Worm (Caenorhabditis elegans): ENCODE data around the gene Y22D7AL.6.

The Y22D7AL.6 gene

DNA sequence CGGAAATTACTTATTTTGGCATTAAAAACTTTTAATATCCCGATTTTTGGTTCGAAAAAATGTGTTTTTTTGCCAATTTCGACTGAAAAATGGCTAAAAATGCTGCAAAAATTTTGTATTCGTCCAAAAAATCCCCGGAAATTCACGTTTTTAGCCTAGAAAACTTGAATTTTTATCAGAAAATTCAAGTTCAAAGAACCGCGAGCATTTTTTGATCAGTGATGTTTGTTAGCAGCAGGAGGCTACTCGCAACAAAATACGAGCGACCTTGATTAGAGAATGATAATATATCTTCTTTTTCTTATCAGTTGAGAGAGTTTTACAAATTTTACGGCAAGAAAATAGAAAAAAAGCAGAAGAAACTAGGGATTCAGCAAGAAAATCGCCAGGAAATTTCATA is 17.6 kb downstream of the Y22D7AL.6 start:
- TF ChIP-seq ceh-82 (tag; optimal IDR thresholded peaks at IDR 0.05) = no peak
- no peak for TF ChIP-seq ceh-32 (tag; optimal IDR thresholded peaks at IDR 0.05; ENCODE audit: poor library complexity)
- TF ChIP-seq unc-130 (GFP tag; optimal IDR thresholded peaks at IDR 0.05) = no peak
- TF ChIP-seq daf-12 (tag; optimal IDR thresholded peaks at IDR 0.05) = no peak
- TF ChIP-seq nhr-76 (tag; optimal IDR thresholded peaks at IDR 0.05) = no peak
- peak; percentile 46 for TF ChIP-seq nhr-28 (tag; optimal IDR thresholded peaks at IDR 0.05)
- no peak for TF ChIP-seq nhr-11 (tag; optimal IDR thresholded peaks at IDR 0.05)
- TF ChIP-seq lir-3 (tag; optimal IDR thresholded peaks at IDR 0.05) = no peak
- TF ChIP-seq dmd-9 (GFP tag; IDR thresholded peaks at IDR 0.05) = no peak
- peak; percentile 46 for TF ChIP-seq hlh-11 (tag; optimal IDR thresholded peaks at IDR 0.05)
- TF ChIP-seq daf-16 (GFP tag; optimal IDR thresholded peaks at IDR 0.05) = no peak
- peak; percentile 56 for TF ChIP-seq daf-16 (tag; optimal IDR thresholded peaks at IDR 0.05)
- TF ChIP-seq mxl-3 (GFP tag; optimal IDR thresholded peaks at IDR 0.05) = no peak
- TF ChIP-seq nhr-102 (tag; optimal IDR thresholded peaks at IDR 0.05) = no peak
- no peak for TF ChIP-seq egl-43 (GFP tag; IDR thresholded peaks at IDR 0.05)
- TF ChIP-seq pha-4 (GFP tag; IDR thresholded peaks at IDR 0.05) = no peak
- TF ChIP-seq pha-4 (tag; optimal IDR thresholded peaks at IDR 0.05) = no peak
- TF ChIP-seq pqm-1 (tag; optimal IDR thresholded peaks at IDR 0.05) = peak; percentile 1
- TF ChIP-seq daf-19 (GFP tag; conservative IDR thresholded peaks at IDR 0.05) = no peak
- TF ChIP-seq Y5F2A.4 (GFP tag; optimal IDR thresholded peaks at IDR 0.05) = no peak
- TF ChIP-seq T26A8.4 (GFP tag; IDR thresholded peaks at IDR 0.05) = no peak
- TF ChIP-seq nhr-10 (tag; optimal IDR thresholded peaks at IDR 0.05) = peak; percentile 87
- no peak for TF ChIP-seq hmg-1.1 (GFP tag; IDR thresholded peaks at IDR 0.05)
- TF ChIP-seq lin-38 (GFP tag; IDR thresholded peaks at IDR 0.05) = peak; percentile 36; the same call in 1 of the 2 replicates
- no peak for TF ChIP-seq mdt-29 (GFP tag; IDR thresholded peaks at IDR 0.05)
- TF ChIP-seq aha-1 (tag) = no peak
- peak; percentile 33 for TF ChIP-seq mes-2 (tag; optimal IDR thresholded peaks at IDR 0.05; ENCODE audit: poor library complexity, severe bottlenecking)
- TF ChIP-seq nhr-48 (tag; optimal IDR thresholded peaks at IDR 0.05) = no peak
- no peak for TF ChIP-seq skn-1 (tag; optimal IDR thresholded peaks at IDR 0.05)
- TF ChIP-seq duxl-1 (tag; optimal IDR thresholded peaks at IDR 0.05; ENCODE audit: poor library complexity) = no peak
- no peak for TF ChIP-seq F44E2.7 (GFP tag; IDR thresholded peaks at IDR 0.05)
- no peak for TF ChIP-seq cey-2 (tag; optimal IDR thresholded peaks at IDR 0.05; ENCODE audit: borderline replicate concordance, insufficient read depth)
- no peak for TF ChIP-seq gei-8 (GFP tag; optimal IDR thresholded peaks at IDR 0.05)
- no peak for TF ChIP-seq snpc-4 (tag; optimal IDR thresholded peaks at IDR 0.05)
- TF ChIP-seq D1046.2 (GFP tag; IDR thresholded peaks at IDR 0.05) = no peak
- no peak for TF ChIP-seq Y48G9A.11 (GFP tag; IDR thresholded peaks at IDR 0.05)
- peak in 1 of 2 experiments; percentile 51 for TF ChIP-seq lsy-2 (tag; optimal IDR thresholded peaks at IDR 0.05)
- TF ChIP-seq dve-1 (tag; optimal IDR thresholded peaks at IDR 0.05; ENCODE audit: insufficient read depth) = peak; percentile 69
- TF ChIP-seq ZK337.2 (GFP tag; IDR thresholded peaks at IDR 0.05) = no peak
- TF ChIP-seq attf-4 (tag; optimal IDR thresholded peaks at IDR 0.05) = no peak
- peak in 1 of 2 experiments; percentile 1 for TF ChIP-seq hif-1 (tag; optimal IDR thresholded peaks at IDR 0.05)
- TF ChIP-seq mdl-1 (tag; optimal IDR thresholded peaks at IDR 0.05) = no peak
- TF ChIP-seq unc-62 (GFP tag; optimal IDR thresholded peaks at IDR 0.05 in 1 of 2) = no peak
- no peak for TF ChIP-seq unc-62 (tag; optimal IDR thresholded peaks at IDR 0.05)
- TF ChIP-seq hlh-30 (tag; optimal IDR thresholded peaks at IDR 0.05; ENCODE audit: insufficient read depth) = no peak
- TF ChIP-seq jun-1 (tag; optimal IDR thresholded peaks at IDR 0.05) = no peak
- TF ChIP-seq F10B5.3 (tag; optimal IDR thresholded peaks at IDR 0.05) = no peak
- peak; percentile 34; the same call in 1 of the 2 replicates for TF ChIP-seq dmd-6 (GFP tag; IDR thresholded peaks at IDR 0.05)
